Worm (Caenorhabditis elegans) whole organism, L4/young adult: Measurements from ENCODE around the gene cox-18.

Experiments
- W03F9.2 ChIP-seq: fragments of 150-350 bp; optimal IDR thresholded peaks from 2 replicates; lab custom pipeline; 2014; ENCODE audit warnings: missing biosample characterization, missing genetic modification characterization
- dao-5 ChIP-seq: sonication (generic microtip); optimal IDR thresholded peaks from 2 replicates; lab custom pipeline; 2016; ENCODE audit warnings: missing genotype, missing genetic modification characterization, moderate library complexity, missing compliant biosample characterization
- him-1 ChIP-seq: sonication (generic microtip); optimal IDR thresholded peaks from 2 replicates; lab custom pipeline; 2016; ENCODE audit warnings: missing genotype, missing genetic modification reagents, missing genetic modification characterization, missing compliant biosample characterization

DNA sequence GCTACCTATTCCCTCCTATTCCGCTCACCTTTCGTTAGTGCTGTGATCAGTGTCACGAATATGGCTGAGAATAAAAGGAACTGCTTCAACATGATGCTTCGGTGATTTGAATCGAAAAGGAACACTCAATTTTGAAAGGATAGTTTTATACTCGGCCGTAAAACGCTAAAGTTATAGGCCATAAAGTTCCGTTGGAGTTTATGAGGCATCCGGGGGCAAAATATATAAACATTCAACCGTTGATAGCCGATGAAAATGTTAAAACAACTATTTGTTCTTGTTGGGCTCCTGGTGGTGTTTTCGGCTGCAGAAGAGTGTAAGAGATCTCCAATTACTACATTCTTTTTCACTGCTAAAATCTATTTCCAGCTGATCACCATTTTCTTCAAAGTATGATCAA is 7.3 kb downstream of the cox-18 start, which contains the start of the genes C44B12.9 and C44B12.3:
- TF ChIP-seq dao-5 (tag; lab: Kevin White, UChicago) (no peak), him-1 (tag; lab: Kevin White, UChicago) (no peak), W03F9.2 (no peak)
